Worm (Caenorhabditis elegans) whole organism, late embryonic: ENCODE data around the gene alh-11.

Experiments used
- C08G9.2 ChIP-seq: sonication (generic microtip); optimal IDR thresholded peaks from 2 replicates; lab custom pipeline; 2016; ENCODE audit warnings: mild to moderate bottlenecking, missing genetic modification characterization, moderate library complexity, missing compliant biosample characterization
- C38D4.7 ChIP-seq: fragments of 200-800 bp; sonication (Bioruptor generic); optimal IDR thresholded peaks from 2 replicates; lab custom pipeline; 2018; ENCODE audit warnings: mild to moderate bottlenecking, missing genetic modification characterization, moderate library complexity, missing compliant biosample characterization
- F13H6.1 ChIP-seq: sonication (generic microtip); optimal IDR thresholded peaks from 2 replicates; lab custom pipeline; 2016; ENCODE audit warnings: missing genetic modification characterization, missing compliant biosample characterization
- K09A11.1 ChIP-seq: sonication (generic microtip); optimal IDR thresholded peaks from 2 replicates; lab custom pipeline; 2017; ENCODE audit warnings: antibody characterized with exemption, mild to moderate bottlenecking, missing genetic modification characterization, missing compliant biosample characterization; ENCODE audit not compliant: insufficient read depth
- T23F11.4 ChIP-seq: fragments of 200-800 bp; sonication (Bioruptor generic); optimal IDR thresholded peaks from 2 replicates; lab custom pipeline; 2018; ENCODE audit warnings: mild to moderate bottlenecking, missing genetic modification characterization, missing compliant biosample characterization
- ahr-1 ChIP-seq: sonication (generic microtip); optimal IDR thresholded peaks from 2 replicates; lab custom pipeline; 2016; ENCODE audit warnings: missing genetic modification characterization, missing compliant biosample characterization
- ama-1 ChIP-seq: fragments of 150-350 bp; optimal IDR thresholded peaks from 2 replicates; lab custom pipeline; 2014
- ceh-19 ChIP-seq: fragments of 200-800 bp; sonication (Bioruptor generic); optimal IDR thresholded peaks from 2 replicates; lab custom pipeline; 2018; ENCODE audit warnings: mild to moderate bottlenecking, missing genetic modification characterization, missing compliant biosample characterization
- ceh-24 ChIP-seq: sonication (generic microtip); optimal IDR thresholded peaks from 2 replicates; lab custom pipeline; 2016; ENCODE audit warnings: mild to moderate bottlenecking, missing genetic modification characterization, missing compliant biosample characterization
- ceh-30 ChIP-seq: fragments of 150-350 bp; optimal IDR thresholded peaks from 2 replicates; lab custom pipeline; 2014; ENCODE audit warnings: missing biosample characterization, missing genetic modification characterization
- ceh-31 ChIP-seq: sonication (generic microtip); optimal IDR thresholded peaks from 2 replicates; lab custom pipeline; 2016; ENCODE audit warnings: missing genetic modification characterization, missing compliant biosample characterization
- ceh-34 ChIP-seq: sonication (generic microtip); optimal IDR thresholded peaks from 2 replicates; lab custom pipeline; 2016; ENCODE audit warnings: mild to moderate bottlenecking, missing genetic modification characterization, missing compliant biosample characterization
- ceh-45 ChIP-seq: fragments of 200-800 bp; sonication (Bioruptor generic); IDR thresholded peaks from 2 replicates; pipeline ENCODE4 v1.3.6; 2022; ENCODE audit warnings: missing genetic modification reagents, missing genetic modification characterization, missing compliant biosample characterization
- ceh-48 ChIP-seq: sonication (generic microtip); optimal IDR thresholded peaks from 2 replicates; lab custom pipeline; 2016; ENCODE audit warnings: missing genetic modification characterization, inconsistent platforms, missing compliant biosample characterization
- ceh-6 ChIP-seq: fragments of 200-800 bp; sonication (Bioruptor generic); optimal IDR thresholded peaks from 2 replicates; lab custom pipeline; 2018; ENCODE audit warnings: mild to moderate bottlenecking, missing genetic modification characterization, missing compliant biosample characterization
- ceh-9 ChIP-seq: sonication (generic microtip); optimal IDR thresholded peaks from 2 replicates; lab custom pipeline; 2016; ENCODE audit warnings: mild to moderate bottlenecking, missing genetic modification characterization, inconsistent platforms, missing compliant biosample characterization
- che-1 ChIP-seq: sonication (generic microtip); optimal IDR thresholded peaks from 2 replicates; lab custom pipeline; 2016; ENCODE audit warnings: mild to moderate bottlenecking, missing genetic modification characterization, missing compliant biosample characterization
- dmd-4 ChIP-seq: sonication (generic microtip); optimal IDR thresholded peaks from 2 replicates; lab custom pipeline; 2016; ENCODE audit warnings: borderline replicate concordance, missing genetic modification characterization, missing compliant biosample characterization
- dve-1 ChIP-seq: sonication (generic microtip); optimal IDR thresholded peaks from 2 replicates; lab custom pipeline; 2017; ENCODE audit warnings: antibody characterized with exemption, mild to moderate bottlenecking, missing genetic modification characterization, missing compliant biosample characterization
- eyg-1 ChIP-seq: sonication (generic microtip); optimal IDR thresholded peaks from 2 replicates; lab custom pipeline; 2016; ENCODE audit warnings: missing genotype, missing genetic modification characterization, missing compliant biosample characterization
- fkh-6 ChIP-seq: sonication (generic microtip); optimal IDR thresholded peaks from 2 replicates; lab custom pipeline; 2016; ENCODE audit warnings: missing genetic modification characterization, missing compliant biosample characterization
- gmeb-2 ChIP-seq: sonication (generic microtip); optimal IDR thresholded peaks from 2 replicates; lab custom pipeline; 2016; ENCODE audit warnings: missing genetic modification characterization, inconsistent platforms, missing compliant biosample characterization
- hlh-15 ChIP-seq: sonication (generic microtip); optimal IDR thresholded peaks from 2 replicates; lab custom pipeline; 2016; ENCODE audit warnings: missing genetic modification characterization, missing compliant biosample characterization
- hlh-6 ChIP-seq: sonication (generic microtip); optimal IDR thresholded peaks from 2 replicates; lab custom pipeline; 2016; ENCODE audit warnings: missing genotype, missing genetic modification characterization, missing compliant biosample characterization
- hlh-8 ChIP-seq: sonication (generic microtip); optimal IDR thresholded peaks from 2 replicates; lab custom pipeline; 2016; ENCODE audit warnings: missing genotype, missing genetic modification characterization, missing compliant biosample characterization
- lin-11 ChIP-seq: fragments of 200-800 bp; sonication (Bioruptor generic); optimal IDR thresholded peaks from 2 replicates; lab custom pipeline; 2018; ENCODE audit warnings: mild to moderate bottlenecking, missing genetic modification characterization, missing compliant biosample characterization
- mec-3 ChIP-seq: sonication (generic microtip); optimal IDR thresholded peaks from 2 replicates; lab custom pipeline; 2016; ENCODE audit warnings: borderline replicate concordance, missing genetic modification characterization, missing compliant biosample characterization
- nfya-1 ChIP-seq: sonication (generic microtip); optimal IDR thresholded peaks from 2 replicates; lab custom pipeline; 2017; ENCODE audit warnings: missing genetic modification characterization, mild to moderate bottlenecking, missing compliant biosample characterization, antibody characterized with exemption, moderate library complexity
- nhr-11 ChIP-seq: fragments of 150-350 bp; optimal IDR thresholded peaks from 2 replicates; lab custom pipeline; 2014; ENCODE audit warnings: missing biosample characterization, missing genetic modification characterization
- npax-4 ChIP-seq: sonication (generic microtip); optimal IDR thresholded peaks from 2 replicates; lab custom pipeline; 2016; ENCODE audit warnings: missing genetic modification characterization, missing compliant biosample characterization
- pag-3 ChIP-seq: sonication (generic microtip); optimal IDR thresholded peaks from 2 replicates; lab custom pipeline; 2016; ENCODE audit warnings: missing compliant biosample characterization, missing genetic modification characterization, borderline replicate concordance
- pax-1 ChIP-seq: fragments of 150-350 bp; optimal IDR thresholded peaks from 2 replicates; lab custom pipeline; 2014; ENCODE audit warnings: missing biosample characterization, missing genetic modification characterization
- pha-2 ChIP-seq: sonication (generic microtip); optimal IDR thresholded peaks from 2 replicates; lab custom pipeline; 2017; ENCODE audit warnings: mild to moderate bottlenecking, missing genetic modification characterization, missing compliant biosample characterization
- pha-4 ChIP-seq: fragments of 150-350 bp; optimal IDR thresholded peaks from 2 replicates; lab custom pipeline; 2018; ENCODE audit warnings: missing biosample characterization, missing genetic modification reagents, missing genetic modification characterization
- pqm-1 ChIP-seq: sonication (generic microtip); optimal IDR thresholded peaks from 2 replicates; lab custom pipeline; 2016; ENCODE audit warnings: missing genetic modification characterization, missing compliant biosample characterization
- sdc-2 ChIP-seq: sonication (generic microtip); optimal IDR thresholded peaks from 2 replicates; lab custom pipeline; 2016; ENCODE audit warnings: missing genotype, missing genetic modification characterization, missing compliant biosample characterization
- sox-2 ChIP-seq: fragments of 200-800 bp; sonication (Bioruptor generic); IDR thresholded peaks from 2 replicates; pipeline ENCODE4 v1.3.6; 2022; ENCODE audit warnings: missing genetic modification reagents, missing genetic modification characterization, missing compliant biosample characterization
- tbx-2 ChIP-seq: sonication (generic microtip); optimal IDR thresholded peaks from 2 replicates; lab custom pipeline; 2016; ENCODE audit warnings: missing genetic modification characterization, missing compliant biosample characterization
- ttx-3 ChIP-seq: sonication (generic microtip); optimal IDR thresholded peaks from 2 replicates; lab custom pipeline; 2016; ENCODE audit warnings: missing genetic modification reagents, missing genetic modification characterization, missing compliant biosample characterization
- unc-3 ChIP-seq, 2 experiments: fragments of 200-800 bp in 1 of 2; sonication (Bioruptor generic) in 1 of 2; sonication (generic microtip) in 1 of 2; conservative IDR thresholded peaks in 1 of 2; optimal IDR thresholded peaks in 1 of 2; 2 replicates each; pipeline versions ENCODE4 v1.3.6 to Lab custom; 2016 to 2022; ENCODE audit warnings: missing compliant biosample characterization in 2 of 2, missing genetic modification characterization in 2 of 2, missing genetic modification reagents in 1 of 2
- unc-42 ChIP-seq: sonication (generic microtip); optimal IDR thresholded peaks from 2 replicates; lab custom pipeline; 2016; ENCODE audit warnings: missing genotype, missing genetic modification characterization, missing compliant biosample characterization
- unc-86 ChIP-seq: sonication (generic microtip); optimal IDR thresholded peaks from 2 replicates; lab custom pipeline; 2016; ENCODE audit warnings: missing genetic modification characterization, missing compliant biosample characterization
- zip-5 ChIP-seq: sonication (generic microtip); optimal IDR thresholded peaks from 2 replicates; lab custom pipeline; 2016; ENCODE audit warnings: missing genetic modification characterization, missing compliant biosample characterization
- ztf-16 ChIP-seq: sonication (generic microtip); optimal IDR thresholded peaks from 2 replicates; lab custom pipeline; 2017; ENCODE audit warnings: missing genetic modification characterization, missing compliant biosample characterization

alh-11 gene

DNA sequence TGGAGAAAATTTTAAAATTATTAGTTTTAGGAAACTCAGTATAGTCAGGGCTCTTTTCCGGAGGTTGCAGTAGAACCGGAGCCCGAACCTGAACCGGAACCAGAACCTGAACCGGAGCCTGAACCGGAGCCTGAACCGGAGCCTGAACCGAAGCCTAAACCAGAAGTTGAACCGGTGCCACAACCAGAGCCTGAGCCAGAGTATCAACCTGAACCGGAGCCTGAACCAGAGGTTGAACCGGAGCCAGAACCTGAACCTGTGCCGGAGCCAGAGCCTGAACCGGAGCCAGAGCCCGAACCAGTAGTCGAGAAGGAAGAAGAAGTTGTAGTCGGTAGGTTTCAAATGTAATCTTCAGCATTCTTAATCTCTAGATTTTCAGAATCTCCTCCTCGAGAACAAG lies 10.1 kb downstream of the alh-11 start:
- no peak for TF ChIP-seq K09A11.1
- TF ChIP-seq pag-3 = no peak
- TF ChIP-seq C38D4.7 (GFP tag; lab: Kevin White, UChicago) = no peak
- no peak for TF ChIP-seq pqm-1 (tag; lab: Kevin White, UChicago)
- TF ChIP-seq ceh-19 (GFP tag; lab: Kevin White, UChicago) = no peak
- no peak for TF ChIP-seq unc-86 (tag; lab: Kevin White, UChicago)
- TF ChIP-seq dve-1 = no peak
- no peak for TF ChIP-seq hlh-15
- TF ChIP-seq nfya-1 (tag; lab: Kevin White, UChicago) = no peak
- no peak for TF ChIP-seq pha-4 (tag; lab: Kevin White, UChicago)
- no peak for TF ChIP-seq ceh-30 (tag; lab: Kevin White, UChicago)
- TF ChIP-seq ceh-9 (tag; lab: Kevin White, UChicago) = no peak
- no peak for TF ChIP-seq ceh-45
- TF ChIP-seq ahr-1 (tag; lab: Kevin White, UChicago) = no peak
- TF ChIP-seq T23F11.4 (GFP tag; lab: Kevin White, UChicago) = no peak

DNA sequence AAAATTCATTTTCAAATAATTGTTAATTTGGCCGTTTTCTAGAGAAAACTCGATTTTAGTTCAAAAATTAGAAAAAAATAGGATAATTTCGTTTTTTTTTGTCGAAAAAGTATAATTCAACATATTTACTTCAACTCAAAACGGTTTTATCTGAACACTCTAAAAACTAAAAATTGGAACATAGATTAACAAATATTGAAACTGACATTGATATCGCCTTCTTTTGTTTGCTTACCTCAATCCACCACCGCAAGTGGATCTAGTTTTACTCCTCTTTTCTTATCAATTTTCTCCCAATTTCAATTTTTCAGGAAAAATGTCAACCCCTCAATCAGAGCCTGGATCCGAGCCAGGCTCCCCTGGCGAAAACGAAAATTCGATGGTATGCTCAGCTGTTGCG lies 13.8 kb downstream of the alh-11 start, which contains the start of gene ptl-1:
TSS of gene ptl-1 (plus strand) at position 301 of the 400 bp plus-strand sequence.
- TF ChIP-seq ceh-24 (tag; lab: Kevin White, UChicago) = no peak
- TF ChIP-seq mec-3 = no peak
- TF ChIP-seq unc-42 (tag; lab: Kevin White, UChicago) = no peak
- TF ChIP-seq lin-11 = no peak
- no peak for TF ChIP-seq C08G9.2 (tag; lab: Kevin White, UChicago)
- TF ChIP-seq F13H6.1 (tag; lab: Kevin White, UChicago) = no peak
- TF ChIP-seq ceh-9 (tag; lab: Kevin White, UChicago) = no peak
- no peak for TF ChIP-seq hlh-6
- TF ChIP-seq unc-3 (GFP tag; conservative IDR thresholded peaks at IDR 0.05; lab: Robert Waterston, UW) = no peak
- no peak for TF ChIP-seq unc-3 (tag; optimal IDR thresholded peaks at IDR 0.05; lab: Kevin White, UChicago)
- TF ChIP-seq ama-1 (lab: Kevin White, UChicago) = no peak

DNA sequence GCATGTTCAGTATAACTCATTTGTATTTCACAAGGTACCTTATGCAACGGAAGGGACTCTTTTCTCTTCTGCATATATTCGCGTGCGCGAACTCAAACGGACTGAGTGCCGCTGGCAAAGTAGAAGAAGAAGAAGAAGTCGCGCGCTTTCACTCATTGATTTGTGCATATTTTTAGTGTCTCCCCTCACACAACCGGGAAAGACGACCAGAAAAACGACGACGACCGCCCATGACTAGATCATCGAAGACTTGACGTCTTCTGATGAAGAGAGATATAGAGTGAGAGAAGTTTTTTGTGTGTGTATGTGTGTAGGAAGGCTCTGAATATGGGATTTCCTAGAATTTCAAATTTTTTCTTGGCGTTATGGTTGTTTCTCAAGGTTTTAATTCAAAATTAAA lies 14.3 kb downstream of the alh-11 start:
- TF ChIP-seq ceh-48 (tag; lab: Kevin White, UChicago) = peak; percentile 19
- TF ChIP-seq ztf-16 (tag; lab: Kevin White, UChicago) = no peak
- TF ChIP-seq dmd-4 (tag; lab: Kevin White, UChicago) = no peak
- no peak for TF ChIP-seq T23F11.4 (GFP tag; lab: Kevin White, UChicago)
- peak; percentile 44 for TF ChIP-seq unc-42 (tag; lab: Kevin White, UChicago)
- no peak for TF ChIP-seq fkh-6 (tag; lab: Kevin White, UChicago)
- peak; percentile 8 for TF ChIP-seq ceh-31 (tag; lab: Kevin White, UChicago)

DNA sequence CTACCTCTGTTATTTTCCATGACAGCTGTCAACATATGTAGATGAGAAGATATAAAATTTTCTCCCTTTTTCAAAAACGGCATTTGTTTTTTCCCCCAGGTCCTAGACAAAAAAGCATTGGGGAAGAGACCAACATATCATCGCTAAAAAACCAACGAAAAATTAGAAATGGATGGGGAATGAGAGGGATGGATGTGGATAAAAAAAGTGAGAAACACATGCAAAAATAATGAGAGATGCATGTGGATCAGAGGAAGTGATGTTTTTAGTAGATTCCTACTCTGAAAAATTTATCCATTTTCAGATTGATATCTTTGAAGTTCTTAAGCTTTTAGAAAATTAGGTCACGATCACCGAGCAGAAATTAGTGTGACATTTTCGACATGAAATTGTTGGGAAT lies 16.2 kb downstream of the alh-11 start:
- no peak for TF ChIP-seq sdc-2 (tag; lab: Kevin White, UChicago)
- no peak for TF ChIP-seq pax-1 (tag; lab: Kevin White, UChicago)
- TF ChIP-seq hlh-6 = no peak
- no peak for TF ChIP-seq npax-4 (tag; lab: Kevin White, UChicago)
- TF ChIP-seq ceh-6 (GFP tag; lab: Kevin White, UChicago) = no peak
- TF ChIP-seq K09A11.1 = no peak
- no peak for TF ChIP-seq tbx-2 (tag; lab: Kevin White, UChicago)
- no peak for TF ChIP-seq ceh-34

DNA sequence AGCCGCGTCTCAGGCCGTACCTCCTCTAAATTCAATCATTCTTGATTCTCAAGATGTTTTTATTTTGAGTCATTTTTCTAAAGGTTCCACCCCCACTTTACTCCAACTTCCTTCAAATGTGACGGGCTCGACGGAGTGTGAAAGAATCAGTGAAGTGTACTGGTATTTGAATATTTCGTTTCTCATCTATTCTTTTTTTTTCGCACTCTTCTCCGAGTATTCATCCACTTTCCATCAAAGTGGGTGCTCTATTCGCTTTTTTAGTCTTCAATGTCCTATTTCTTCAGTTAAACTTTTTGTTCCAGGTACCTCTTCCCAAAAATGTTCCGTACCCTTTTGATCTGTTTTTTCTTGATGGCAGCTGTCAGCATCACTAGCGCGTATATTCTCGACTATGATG lies 17.2 kb downstream of the alh-11 start, which contains the start of gene nlp-52:
TSS of gene nlp-52 (plus strand) at position 301 of the 400 bp plus-strand sequence.
- TF ChIP-seq nhr-11 (tag; lab: Kevin White, UChicago) (no peak), nfya-1 (tag; lab: Kevin White, UChicago) (no peak), pha-2 (tag; lab: Kevin White, UChicago) (no peak), che-1 (no peak), unc-3 (GFP tag; conservative IDR thresholded peaks at IDR 0.05; lab: Robert Waterston, UW) (no peak), unc-3 (tag; optimal IDR thresholded peaks at IDR 0.05; lab: Kevin White, UChicago) (no peak), ttx-3 (no peak), ztf-16 (tag; lab: Kevin White, UChicago) (no peak), T23F11.4 (GFP tag; lab: Kevin White, UChicago) (no peak), ahr-1 (tag; lab: Kevin White, UChicago) (no peak), sox-2 (GFP tag; lab: Robert Waterston, UW) (no peak), pqm-1 (tag; lab: Kevin White, UChicago) (no peak), eyg-1 (tag; lab: Kevin White, UChicago) (no peak), ceh-34 (no peak), zip-5 (tag; lab: Kevin White, UChicago) (no peak), hlh-8 (tag; lab: Kevin White, UChicago) (no peak), ceh-6 (GFP tag; lab: Kevin White, UChicago) (no peak), lin-11 (no peak), ceh-48 (tag; lab: Kevin White, UChicago) (no peak), gmeb-2 (tag; lab: Kevin White, UChicago) (no peak)
- TF ChIP-seq, all 69 proteins: peak for 0
